Worm (Caenorhabditis elegans) whole organism, L3 larva: ENCODE measurements around the gene W03F8.6.
A peak's percentile ranks its signal among the peaks of the same experiment; 100 is the strongest.
"Not testable (repeated sequence)": the region's sequence is repeated elsewhere in the genome, so short reads cannot be mapped to it uniquely, and the experiment has no call there.

ENCODE experiments used
- R02D3.7 ChIP-seq: fragments of 150-350 bp; optimal IDR thresholded peaks from 2 replicates; lab custom pipeline; 2014; ENCODE audit warnings: missing biosample characterization, missing genetic modification characterization
- aly-2 ChIP-seq: fragments of 150-350 bp; optimal IDR thresholded peaks from 2 replicates; lab custom pipeline; 2014; ENCODE audit warnings: missing biosample characterization, missing genetic modification characterization
- ceh-16 ChIP-seq: sonication (generic microtip); optimal IDR thresholded peaks from 2 replicates; lab custom pipeline; 2017; ENCODE audit warnings: missing biosample characterization, missing genetic modification characterization
- ceh-28 ChIP-seq: fragments of 150-350 bp; optimal IDR thresholded peaks from 2 replicates; lab custom pipeline; 2014; ENCODE audit warnings: missing biosample characterization, missing genetic modification reagents, missing genetic modification characterization
- ceh-82 ChIP-seq: fragments of 150-350 bp; optimal IDR thresholded peaks from 2 replicates; lab custom pipeline; 2014; ENCODE audit warnings: missing biosample characterization, missing genetic modification characterization
- ceh-9 ChIP-seq: sonication (generic microtip); optimal IDR thresholded peaks from 2 replicates; lab custom pipeline; 2018; ENCODE audit warnings: missing biosample characterization, missing genetic modification characterization
- egl-27 ChIP-seq: sonication (generic microtip); optimal IDR thresholded peaks from 4 replicates; lab custom pipeline; 2017; ENCODE audit warnings: missing biosample characterization, missing genetic modification reagents, missing genetic modification characterization
- egl-5 ChIP-seq: fragments of 150-350 bp; optimal IDR thresholded peaks from 2 replicates; lab custom pipeline; 2017; ENCODE audit warnings: missing biosample characterization, missing genetic modification reagents, missing genetic modification characterization, inconsistent platforms
- elt-1 ChIP-seq: fragments of 150-350 bp; optimal IDR thresholded peaks from 2 replicates; lab custom pipeline; 2014; ENCODE audit warnings: missing biosample characterization, missing genetic modification characterization
- elt-2 ChIP-seq: sonication (generic microtip); optimal IDR thresholded peaks from 2 replicates; lab custom pipeline; 2016; ENCODE audit warnings: missing genetic modification reagents, mild to moderate bottlenecking, missing genetic modification characterization, missing compliant biosample characterization
- eor-1 ChIP-seq, 2 experiments: fragments of 150-350 bp; optimal IDR thresholded peaks; 2 replicates each; lab custom pipeline; 2014 to 2018; ENCODE audit warnings: missing biosample characterization in 2 of 2, missing genetic modification characterization in 2 of 2
- fkh-10 ChIP-seq: sonication (generic microtip); optimal IDR thresholded peaks from 2 replicates; lab custom pipeline; 2017; ENCODE audit warnings: missing biosample characterization, missing genetic modification reagents, missing genetic modification characterization
- fkh-2 ChIP-seq: fragments of 150-350 bp; optimal IDR thresholded peaks from 2 replicates; lab custom pipeline; 2014; ENCODE audit warnings: missing biosample characterization, missing genetic modification reagents, missing genetic modification characterization
- lin-15B ChIP-seq: fragments of 150-350 bp; optimal IDR thresholded peaks from 2 replicates; lab custom pipeline; 2014; ENCODE audit warnings: missing biosample characterization, missing genetic modification characterization
- lin-39 ChIP-seq: fragments of 150-350 bp; optimal IDR thresholded peaks from 2 replicates; lab custom pipeline; 2018; ENCODE audit warnings: missing biosample characterization, missing genetic modification reagents, missing genetic modification characterization
- lsy-12 ChIP-seq: sonication (generic microtip); optimal IDR thresholded peaks from 2 replicates; lab custom pipeline; 2016; ENCODE audit warnings: mild to moderate bottlenecking, missing genetic modification characterization, missing compliant biosample characterization
- nfya-1 ChIP-seq: sonication (generic microtip); optimal IDR thresholded peaks from 2 replicates; lab custom pipeline; 2017; ENCODE audit warnings: missing genetic modification characterization, mild to moderate bottlenecking, missing compliant biosample characterization, antibody characterized with exemption, moderate library complexity; ENCODE audit not compliant: insufficient read depth
- nhr-12 ChIP-seq: fragments of 150-350 bp; optimal IDR thresholded peaks from 2 replicates; lab custom pipeline; 2014; ENCODE audit warnings: missing biosample characterization, missing genetic modification characterization
- nhr-23 ChIP-seq: fragments of 150-350 bp; optimal IDR thresholded peaks from 2 replicates; lab custom pipeline; 2014; ENCODE audit warnings: missing biosample characterization, missing genetic modification reagents, missing genetic modification characterization
- nhr-237 ChIP-seq: fragments of 150-350 bp; optimal IDR thresholded peaks from 2 replicates; lab custom pipeline; 2014; ENCODE audit warnings: missing biosample characterization, missing genetic modification characterization
- nhr-25 ChIP-seq: sonication (generic microtip); optimal IDR thresholded peaks from 2 replicates; lab custom pipeline; 2017; ENCODE audit warnings: missing biosample characterization, missing genetic modification characterization
- nhr-43 ChIP-seq: sonication (generic microtip); optimal IDR thresholded peaks from 2 replicates; lab custom pipeline; 2016; ENCODE audit warnings: mild to moderate bottlenecking, missing genetic modification characterization, missing compliant biosample characterization; ENCODE audit not compliant: poor library complexity, severe bottlenecking
- nhr-67 ChIP-seq: fragments of 150-350 bp; optimal IDR thresholded peaks from 2 replicates; lab custom pipeline; 2014; ENCODE audit warnings: missing biosample characterization, missing genetic modification characterization
- pha-4 ChIP-seq: fragments of 150-350 bp; optimal IDR thresholded peaks from 2 replicates; lab custom pipeline; 2014; ENCODE audit warnings: missing biosample characterization, missing genetic modification reagents, missing genetic modification characterization
- pqm-1 ChIP-seq: fragments of 150-350 bp; optimal IDR thresholded peaks from 2 replicates; lab custom pipeline; 2017; ENCODE audit warnings: missing biosample characterization, missing genetic modification characterization, inconsistent platforms
- skn-1 ChIP-seq: fragments of 150-350 bp; optimal IDR thresholded peaks from 2 replicates; lab custom pipeline; 2014; ENCODE audit warnings: missing biosample characterization, missing genetic modification characterization
- snpc-4 ChIP-seq: fragments of 150-350 bp; optimal IDR thresholded peaks from 2 replicates; lab custom pipeline; 2014; ENCODE audit warnings: missing biosample characterization, missing genetic modification characterization
- tbx-2 ChIP-seq: sonication (generic microtip); optimal IDR thresholded peaks from 2 replicates; lab custom pipeline; 2016; ENCODE audit warnings: mild to moderate bottlenecking, missing genetic modification characterization, missing compliant biosample characterization
- unc-39 ChIP-seq: sonication (generic microtip); optimal IDR thresholded peaks from 4 replicates; lab custom pipeline; 2017; ENCODE audit warnings: missing biosample characterization, missing genetic modification characterization
- zag-1 ChIP-seq: fragments of 150-350 bp; optimal IDR thresholded peaks from 2 replicates; lab custom pipeline; 2014; ENCODE audit warnings: missing biosample characterization, missing genetic modification characterization
- ztf-11 ChIP-seq: fragments of 150-350 bp; optimal IDR thresholded peaks from 2 replicates; lab custom pipeline; 2014; ENCODE audit warnings: missing biosample characterization, missing genetic modification characterization
- ztf-4 ChIP-seq: fragments of 150-350 bp; optimal IDR thresholded peaks from 2 replicates; lab custom pipeline; 2014; ENCODE audit warnings: missing biosample characterization, missing genetic modification characterization

W03F8.6 gene

ce11 chrIV:5186480-5187205 is at the start of gene W03F8.6, which contains the start of gene mtrf-1L:
W03F8.6 (minus strand) TSS chrIV:5186580.
mtrf-1L (plus strand) TSS chrIV:5187155.
- TF ChIP-seq skn-1 (tag; lab: Kevin White, UChicago) (no peak), pha-4 (peak; percentile 70)

ce11 chrIV:5230530-5230929 is 44.1 kb upstream of the W03F8.6 start, which contains the start of gene thn-5:
thn-5 (plus strand) TSS chrIV:5230830.
- TF ChIP-seq fkh-2 (tag; lab: Kevin White, UChicago) (no peak), zag-1 (tag; lab: Kevin White, UChicago) (no peak), eor-1 (tag; optimal IDR thresholded peaks at IDR 0.05; lab: Kevin White, UChicago) (no peak), nhr-25 (tag; lab: Kevin White, UChicago) (no peak), nhr-237 (no peak), nhr-12 (tag; lab: Kevin White, UChicago) (no peak), nfya-1 (no peak), snpc-4 (tag; lab: Kevin White, UChicago) (no peak), tbx-2 (tag; lab: Kevin White, UChicago) (no peak), aly-2 (tag; lab: Kevin White, UChicago) (no peak), pqm-1 (no peak), fkh-10 (GFP tag; lab: Kevin White, UChicago) (no peak), egl-5 (no peak)

ce11 chrIV:5228619-5229018 is 42.2 kb upstream of the W03F8.6 start, which contains the start of gene thn-6:
thn-6 (plus strand) TSS chrIV:5228919.
- TF ChIP-seq pqm-1: no peak
- no peak for TF ChIP-seq ztf-4 (tag; lab: Kevin White, UChicago)
- TF ChIP-seq lsy-12 (tag; lab: Kevin White, UChicago): no peak
- TF ChIP-seq elt-2 (tag; lab: Kevin White, UChicago): no peak
- TF ChIP-seq ceh-16 (tag; lab: Kevin White, UChicago): no peak
- TF ChIP-seq elt-1 (tag; lab: Kevin White, UChicago): no peak
- TF ChIP-seq nhr-25 (tag; lab: Kevin White, UChicago): no peak
- TF ChIP-seq nhr-23 (tag; lab: Kevin White, UChicago): no peak
- no peak for TF ChIP-seq nhr-43
- no peak for TF ChIP-seq nhr-237
- TF ChIP-seq tbx-2 (tag; lab: Kevin White, UChicago): no peak
- TF ChIP-seq R02D3.7 (tag; lab: Kevin White, UChicago): no peak
- no peak for TF ChIP-seq lin-15B

DNA sequence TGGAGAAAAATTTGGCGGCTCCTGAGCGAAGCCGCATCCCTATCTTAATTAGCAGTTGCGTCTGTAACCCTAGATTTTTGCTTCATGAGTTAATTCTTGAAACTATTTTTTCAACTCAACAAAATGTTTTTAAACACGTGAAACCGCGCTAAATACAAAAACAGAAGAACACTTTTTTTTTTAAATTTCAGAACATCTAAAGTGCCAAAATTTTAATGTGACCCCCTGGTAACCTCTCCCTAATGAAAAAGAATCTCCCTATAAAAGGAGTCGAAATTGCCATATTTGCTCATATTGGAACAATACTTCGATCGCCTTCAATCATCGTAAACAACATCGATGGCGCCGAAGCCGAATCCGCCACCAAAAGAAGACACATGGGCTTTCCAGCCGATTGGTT is 40.2 kb upstream of the W03F8.6 start, which contains the start of gene nsph-4.1:
Gene nsph-4.1, plus strand, starts transcription at position 301 of the 400 bp plus-strand sequence.
- not testable (repeated sequence) for TF ChIP-seq lin-39; fkh-2 (tag; lab: Kevin White, UChicago); ceh-9 (tag; lab: Kevin White, UChicago)

- not testable (repeated sequence) for TF ChIP-seq nhr-67 (tag; lab: Kevin White, UChicago); eor-1 (tag; optimal IDR thresholded peaks at IDR 0.05; lab: Kevin White, UChicago); ceh-28 (tag; lab: Kevin White, UChicago)
These were observed 39.0 kb upstream of the W03F8.6 start, which contains the start of gene cylc-1 for ce11 chrIV:5225277-5225822. cylc-1 (minus strand) TSS chrIV:5225772.

ce11 chrIV:5224238-5224637 is 37.9 kb upstream of the W03F8.6 start, which contains the start of gene Y59E9AL.8:
Y59E9AL.8 (minus strand) TSS chrIV:5224338.
- TF ChIP-seq elt-1 (tag; lab: Kevin White, UChicago) (no peak), skn-1 (tag; lab: Kevin White, UChicago) (no peak)

DNA sequence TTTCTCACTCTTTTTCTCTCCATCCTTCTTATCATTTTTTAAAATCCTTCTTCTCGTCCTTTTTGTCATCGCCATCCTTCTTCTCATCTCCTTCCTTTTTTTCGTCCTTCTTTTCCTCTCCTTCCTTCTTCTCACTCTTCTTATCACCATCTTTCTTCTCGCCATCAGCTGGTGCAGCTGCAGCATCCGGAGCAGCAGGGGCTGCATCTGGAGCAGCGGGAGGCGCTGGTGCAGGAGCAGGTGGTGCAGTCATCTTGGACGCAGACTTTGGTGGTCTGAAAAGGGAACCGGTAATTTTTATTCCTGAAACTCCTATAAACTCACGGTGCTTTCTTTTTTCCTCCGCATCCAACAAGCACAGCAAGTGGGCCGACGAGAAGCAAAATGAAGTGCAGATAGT is 35.3 kb upstream of the W03F8.6 start:
- TF ChIP-seq elt-1 (tag; lab: Kevin White, UChicago) (no peak), snpc-4 (tag; lab: Kevin White, UChicago) (no peak), ceh-82 (tag; lab: Kevin White, UChicago) (no peak), tbx-2 (tag; lab: Kevin White, UChicago) (no peak), nhr-12 (tag; lab: Kevin White, UChicago) (no peak), fkh-2 (tag; lab: Kevin White, UChicago) (no peak), ceh-16 (tag; lab: Kevin White, UChicago) (no peak), unc-39 (tag; lab: Kevin White, UChicago) (no peak), zag-1 (tag; lab: Kevin White, UChicago) (no peak), egl-27 (tag; lab: Kevin White, UChicago) (no peak), ceh-9 (tag; lab: Kevin White, UChicago) (no peak), elt-2 (tag; lab: Kevin White, UChicago) (no peak), ztf-11 (tag; lab: Kevin White, UChicago) (no peak), nhr-237 (no peak)
